Fruit fly (Drosophila melanogaster): ENCODE data around the gene CG17292.

DNA sequence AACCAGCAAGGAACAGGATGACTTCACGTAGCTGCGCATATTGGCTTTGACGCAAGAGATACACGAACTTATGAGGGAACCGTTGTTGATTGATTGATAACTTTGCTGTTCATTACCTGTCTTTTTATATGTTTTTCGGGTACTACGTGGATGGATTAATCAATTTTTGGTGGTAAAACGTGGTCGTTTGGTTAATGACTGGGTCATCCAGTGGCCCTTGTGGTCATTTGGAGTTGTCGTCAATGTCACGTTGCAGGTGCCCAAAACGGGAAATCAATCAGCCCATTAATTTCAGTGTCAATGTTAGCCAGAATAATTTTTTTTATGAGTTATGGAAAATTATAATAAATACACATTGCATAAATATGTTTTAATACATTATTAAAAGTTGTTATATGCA, 19.0 kb downstream of the CG17292 start, which contains the start of gene CG42819:
- TF ChIP-seq CG2875 (GFP tag; optimal IDR thresholded peaks at IDR 0.05): no peak
- no peak for TF ChIP-seq Sox102F (GFP tag; optimal IDR thresholded peaks at IDR 0.05)
- no peak for TF ChIP-seq YL-1 (GFP tag; optimal IDR thresholded peaks at IDR 0.05)
- no peak for TF ChIP-seq CG18599 (GFP tag; optimal IDR thresholded peaks at IDR 0.05)
- TF ChIP-seq dmrt11E (tag; optimal IDR thresholded peaks at IDR 0.05): no peak
- TF ChIP-seq croc (GFP tag; conservative IDR thresholded peaks at IDR 0.05): no peak
- no peak for TF ChIP-seq fru (optimal IDR thresholded peaks at IDR 0.05)
- TF ChIP-seq seq (GFP tag; IDR thresholded peaks at IDR 0.05): no peak
- TF ChIP-seq Xbp1 (GFP tag; optimal IDR thresholded peaks at IDR 0.05): no peak
- no peak for TF ChIP-seq Rx (GFP tag; IDR thresholded peaks at IDR 0.05)
- TF ChIP-seq CG10959 (GFP tag; IDR thresholded peaks at IDR 0.05): no peak
- TF ChIP-seq CG18764 (GFP tag; optimal IDR thresholded peaks at IDR 0.05): no peak
- TF ChIP-seq CG9932 (GFP tag; IDR thresholded peaks at IDR 0.05): no peak
